Worm (Caenorhabditis elegans): ENCODE results near the gene eef-1B.2.

DNA sequence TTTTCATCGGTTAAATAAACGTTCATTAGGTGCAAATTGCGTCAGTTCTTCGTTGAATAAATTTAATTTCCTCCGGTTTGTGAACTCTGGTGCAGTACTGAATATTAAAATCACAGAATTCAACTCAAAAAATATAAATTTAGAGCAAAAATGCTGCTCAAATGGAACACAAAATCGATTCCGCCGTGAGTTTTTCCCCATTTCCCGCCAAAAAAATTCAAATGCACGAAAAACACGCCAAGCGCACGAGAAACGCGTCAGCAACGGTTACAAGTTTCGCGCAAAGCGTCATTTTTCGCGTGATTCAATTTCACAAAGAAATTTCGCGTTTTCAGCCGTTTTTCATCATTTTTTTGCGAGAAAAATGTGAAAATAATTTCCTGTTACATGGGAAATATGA lies 2.3 kb downstream of the eef-1B.2 start, which contains the start of gene hrpu-1:
- no peak for TF ChIP-seq unc-62 (GFP tag; optimal IDR thresholded peaks at IDR 0.05)
- TF ChIP-seq nhr-6 (tag; optimal IDR thresholded peaks at IDR 0.05) = peak; percentile 12
- TF ChIP-seq mdl-1 (tag; optimal IDR thresholded peaks at IDR 0.05) = no peak
- TF ChIP-seq ama-1 (optimal IDR thresholded peaks at IDR 0.05) = peak; percentile 46
- no peak for TF ChIP-seq ceh-82 (tag; optimal IDR thresholded peaks at IDR 0.05)
